Worm (Caenorhabditis elegans): ENCODE measurements around the gene mes-6.

DNA sequence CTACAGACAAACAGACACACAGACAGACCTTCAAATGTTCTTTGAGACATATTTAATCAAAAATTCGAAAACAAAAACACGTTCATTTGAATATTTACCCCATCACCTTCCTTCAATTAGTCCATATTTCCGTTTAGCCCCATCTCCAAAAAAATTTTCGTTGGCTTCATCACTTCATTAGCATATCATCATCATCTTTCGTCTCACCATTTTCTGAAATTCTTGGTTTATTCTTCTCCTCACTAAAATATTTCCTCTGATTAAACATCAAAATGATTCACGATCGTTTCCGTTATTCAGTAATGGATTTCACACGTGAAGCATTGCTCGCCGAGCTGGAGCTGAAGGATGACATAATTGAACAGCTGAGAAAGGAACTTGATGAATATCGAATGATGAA is 9.5 kb downstream of the mes-6 start, which contains the start of gene pkg-2:
- TF ChIP-seq ets-4 (tag; optimal IDR thresholded peaks at IDR 0.05) (no peak), dve-1 (tag; optimal IDR thresholded peaks at IDR 0.05) (no peak), elt-2 (tag; optimal IDR thresholded peaks at IDR 0.05) (no peak), che-1 (tag; optimal IDR thresholded peaks at IDR 0.05) (no peak), pha-4 (tag; optimal IDR thresholded peaks at IDR 0.05) (no peak), hlh-15 (tag; optimal IDR thresholded peaks at IDR 0.05) (no peak), unc-86 (tag; optimal IDR thresholded peaks at IDR 0.05) (no peak)
